Fruit fly (Drosophila melanogaster): ENCODE results near the gene CG34043.

The CG34043 gene

dm6 chr2L:10303786-10304185 is 23.1 kb upstream of the CG34043 start, which contains the start of gene nmd (continued):
- TF ChIP-seq aop (GFP tag; IDR thresholded peaks at IDR 0.05) (no peak), seq (GFP tag; IDR thresholded peaks at IDR 0.05) (no peak), sqz (GFP tag; optimal IDR thresholded peaks at IDR 0.05) (no peak), CG9437 (GFP tag; optimal IDR thresholded peaks at IDR 0.05) (no peak), ind (GFP tag; optimal IDR thresholded peaks at IDR 0.05) (no peak), ash1 (GFP tag; optimal IDR thresholded peaks at IDR 0.05) (no peak), Atf6 (GFP tag; IDR thresholded peaks at IDR 0.05) (no peak), al (GFP tag; IDR thresholded peaks at IDR 0.05) (no peak), CG8359 (GFP tag; optimal IDR thresholded peaks at IDR 0.05; ENCODE audit: borderline replicate concordance) (no peak), tio (GFP tag; optimal IDR thresholded peaks at IDR 0.05) (no peak), CG6175 (GFP tag; IDR thresholded peaks at IDR 0.05) (no peak), D (optimal IDR thresholded peaks at IDR 0.05) (no peak), D (GFP tag; optimal IDR thresholded peaks at IDR 0.05) (no peak), en (GFP tag; optimal IDR thresholded peaks at IDR 0.05) (no peak), CG15479 (GFP tag; optimal IDR thresholded peaks at IDR 0.05) (no peak), lilli (GFP tag; optimal IDR thresholded peaks at IDR 0.05) (peak; percentile 28), crc (GFP tag; optimal IDR thresholded peaks at IDR 0.05) (no peak), Dek (tag; optimal IDR thresholded peaks at IDR 0.05) (peak; percentile 48), Hey (tag; optimal IDR thresholded peaks at IDR 0.05) (no peak), CG10654 (GFP tag; optimal IDR thresholded peaks at IDR 0.05) (peak; percentile 3), CG3407 (GFP tag; optimal IDR thresholded peaks at IDR 0.05) (no peak), CG33213 (GFP tag; optimal IDR thresholded peaks at IDR 0.05) (peak; percentile 49), slp2 (GFP tag; optimal IDR thresholded peaks at IDR 0.05) (no peak), ken (GFP tag; IDR thresholded peaks at IDR 0.05) (0 out of 3 replicates have a peak, but pooled peaks have one; percentile 9), dmrt11E (tag; optimal IDR thresholded peaks at IDR 0.05) (no peak), E2f2 (GFP tag; IDR thresholded peaks at IDR 0.05) (peak; percentile 35; the same call in 1 of the 2 replicates), CG16815 (GFP tag; optimal IDR thresholded peaks at IDR 0.05) (no peak), da (GFP tag; optimal IDR thresholded peaks at IDR 0.05) (no peak), Oli (tag; optimal IDR thresholded peaks at IDR 0.05) (no peak), Mrtf (GFP tag; IDR thresholded peaks at IDR 0.05) (no peak), CG13123 (GFP tag; optimal IDR thresholded peaks at IDR 0.05) (no peak), Six4 (GFP tag; optimal IDR thresholded peaks at IDR 0.05) (no peak), CG6654 (GFP tag; optimal IDR thresholded peaks at IDR 0.05) (no peak), hb (GFP tag; IDR thresholded peaks at IDR 0.05; ENCODE audit: partially characterized antibody) (no peak), CG15073 (GFP tag; optimal IDR thresholded peaks at IDR 0.05) (no peak), CG18011 (GFP tag; optimal IDR thresholded peaks at IDR 0.05) (no peak), kni (GFP tag; optimal IDR thresholded peaks at IDR 0.05) (no peak), psq (GFP tag; optimal IDR thresholded peaks at IDR 0.05) (no peak), Chrac-16 (GFP tag; optimal IDR thresholded peaks at IDR 0.05) (peak; percentile 12), Adf1 (GFP tag; IDR thresholded peaks at IDR 0.05) (no peak), pros (GFP tag; optimal IDR thresholded peaks at IDR 0.05) (no peak), jigr1 (GFP tag; IDR thresholded peaks at IDR 0.05) (no peak; the same call in 2 of the 3 replicates), Doc2 (GFP tag; IDR thresholded peaks at IDR 0.05) (no peak), Nf-YC (tag; optimal IDR thresholded peaks at IDR 0.05) (peak; percentile 31), CG30020 (tag; optimal IDR thresholded peaks at IDR 0.05) (peak; percentile 90), CG4404 (GFP tag; IDR thresholded peaks at IDR 0.05) (no peak), CG12942 (GFP tag; optimal IDR thresholded peaks at IDR 0.05) (no peak), HLH54F (GFP tag; optimal IDR thresholded peaks at IDR 0.05) (no peak), CG7372 (GFP tag; IDR thresholded peaks at IDR 0.05) (no peak), ro (GFP tag; IDR thresholded peaks at IDR 0.05) (no peak), CG8290 (GFP tag; optimal IDR thresholded peaks at IDR 0.05) (peak; percentile 73), CG8290 (tag; optimal IDR thresholded peaks at IDR 0.05) (peak in 1 of 2 experiments; percentile 22), CG31388 (GFP tag; optimal IDR thresholded peaks at IDR 0.05) (no peak)
